Worm (Caenorhabditis elegans): ENCODE measurements around the gene coh-1.

DNA sequence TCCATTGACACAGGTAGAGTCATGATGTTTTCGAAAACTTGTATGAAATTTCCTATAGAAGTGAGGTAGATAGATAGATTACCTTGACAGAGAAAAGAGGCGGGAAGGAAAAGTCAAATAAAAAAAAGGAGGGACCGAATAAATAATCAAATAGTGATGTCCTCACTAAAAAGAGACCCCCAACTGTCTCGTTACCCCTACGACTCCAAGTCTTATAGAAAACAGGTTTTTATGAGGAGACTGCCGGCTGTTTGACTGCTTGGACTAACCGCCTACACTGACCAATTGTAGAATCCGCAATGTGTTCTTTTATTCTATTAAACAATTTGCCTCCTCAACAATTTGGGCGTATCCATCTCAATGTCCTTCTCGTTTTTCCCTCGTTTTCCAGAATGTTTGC, 36.9 kb downstream of the coh-1 start, which contains the start of gene C01C10.2:
- TF ChIP-seq ceh-13 (GFP tag; optimal IDR thresholded peaks at IDR 0.05) (no peak), tbx-37 (GFP tag; conservative IDR thresholded peaks at IDR 0.05) (no peak), pes-1 (GFP tag; IDR thresholded peaks at IDR 0.05) (no peak), ama-1 (optimal IDR thresholded peaks at IDR 0.05) (no peak), hmbx-1 (tag; optimal IDR thresholded peaks at IDR 0.05) (no peak), aly-1 (tag; optimal IDR thresholded peaks at IDR 0.05) (no peak), hnd-1 (tag; optimal IDR thresholded peaks at IDR 0.05) (no peak), flt-1 (GFP tag; IDR thresholded peaks at IDR 0.05) (no peak)
